Fruit fly (Drosophila melanogaster) whole organism, prepupa: ENCODE data around the gene Acsf3.

Experiments used
- Blimp-1 ChIP-seq: fragments of 200-800 bp; sonication (Bioruptor generic); optimal IDR thresholded peaks from 3 replicates; lab custom pipeline; 2017; ENCODE audit warnings: missing biosample characterization, missing genetic modification characterization, mild to moderate bottlenecking, moderate library complexity, missing genetic modification reagents
- CG11762 ChIP-seq: fragments of 200-800 bp; sonication (Bioruptor generic); optimal IDR thresholded peaks from 3 replicates; lab custom pipeline; 2016; ENCODE audit warnings: missing biosample characterization, missing genetic modification characterization; ENCODE audit not compliant: insufficient read depth
- CG11902 ChIP-seq: fragments of 200-800 bp; sonication (Bioruptor generic); optimal IDR thresholded peaks from 3 replicates; lab custom pipeline; 2016; ENCODE audit warnings: missing biosample characterization, missing genetic modification characterization
- CG15336 ChIP-seq: fragments of 200-800 bp; sonication (Bioruptor generic); IDR thresholded peaks from 2 replicates; pipeline ENCODE4 v1.3.6; 2022; ENCODE audit warnings: missing biosample characterization, missing genetic modification characterization
- CG1621 ChIP-seq: fragments of 200-800 bp; sonication (Bioruptor generic); optimal IDR thresholded peaks from 3 replicates; lab custom pipeline; 2018; ENCODE audit warnings: missing biosample characterization, mild to moderate bottlenecking, missing genetic modification characterization
- CG16779 ChIP-seq: fragments of 200-800 bp; sonication (Bioruptor generic); optimal IDR thresholded peaks from 3 replicates; lab custom pipeline; 2017; ENCODE audit warnings: missing biosample characterization, mild to moderate bottlenecking, missing genetic modification characterization
- CG3032 ChIP-seq: fragments of 200-800 bp; optimal IDR thresholded peaks from 2 replicates; lab custom pipeline; 2019; ENCODE audit warnings: missing biosample characterization, mild to moderate bottlenecking, missing genetic modification characterization, moderate library complexity
- CG31627 ChIP-seq: fragments of 200-800 bp; sonication (Bioruptor generic); optimal IDR thresholded peaks from 3 replicates; lab custom pipeline; 2016; ENCODE audit warnings: missing biosample characterization, missing genetic modification characterization
- CG32006 ChIP-seq: fragments of 200-800 bp; sonication (Bioruptor generic); optimal IDR thresholded peaks from 3 replicates; lab custom pipeline; 2017; ENCODE audit warnings: missing biosample characterization, mild to moderate bottlenecking, missing genetic modification characterization
- CG34406 ChIP-seq: fragments of 200-800 bp; sonication (Bioruptor generic); optimal IDR thresholded peaks from 3 replicates; lab custom pipeline; 2016; ENCODE audit warnings: missing biosample characterization, missing genetic modification characterization
- CG3919 ChIP-seq: fragments of 200-800 bp; sonication (Bioruptor generic); optimal IDR thresholded peaks from 3 replicates; lab custom pipeline; 2016; ENCODE audit warnings: missing biosample characterization, missing genetic modification characterization
- CG4318 ChIP-seq: fragments of 200-800 bp; sonication (Bioruptor generic); optimal IDR thresholded peaks from 3 replicates; lab custom pipeline; 2017; ENCODE audit warnings: missing biosample characterization, mild to moderate bottlenecking, missing genetic modification characterization
- CG6163 ChIP-seq: fragments of 200-800 bp; sonication (Bioruptor generic); IDR thresholded peaks from 3 replicates; pipeline ENCODE4 v1.3.6; 2022; ENCODE audit warnings: missing biosample characterization, missing genetic modification characterization
- CG6276 ChIP-seq: fragments of 200-800 bp; sonication (Bioruptor generic); optimal IDR thresholded peaks from 2 replicates; lab custom pipeline; 2017; ENCODE audit warnings: missing biosample characterization, mild to moderate bottlenecking, missing genetic modification characterization
- CG6792 ChIP-seq: fragments of 200-800 bp; sonication (Bioruptor generic); optimal IDR thresholded peaks from 3 replicates; lab custom pipeline; 2016; ENCODE audit warnings: missing biosample characterization, missing genetic modification characterization
- CG6808 ChIP-seq: fragments of 200-800 bp; sonication (Bioruptor generic); optimal IDR thresholded peaks from 3 replicates; lab custom pipeline; 2017; ENCODE audit warnings: missing biosample characterization, missing genetic modification characterization, mild to moderate bottlenecking, moderate library complexity, missing genetic modification reagents
- CG6854 ChIP-seq: fragments of 200-800 bp; sonication (Bioruptor generic); optimal IDR thresholded peaks from 2 replicates; lab custom pipeline; 2017; ENCODE audit warnings: missing biosample characterization, mild to moderate bottlenecking, missing genetic modification characterization
- CG8119 ChIP-seq: fragments of 200-800 bp; sonication (Bioruptor generic); IDR thresholded peaks from 3 replicates; pipeline ENCODE4 v1.3.6; 2022; ENCODE audit warnings: missing biosample characterization, missing genetic modification characterization
- CG8319 ChIP-seq: fragments of 200-800 bp; sonication (Bioruptor generic); optimal IDR thresholded peaks from 3 replicates; lab custom pipeline; 2016; ENCODE audit warnings: missing biosample characterization, missing genetic modification characterization
- CG8632 ChIP-seq: fragments of 200-800 bp; sonication (Bioruptor generic); optimal IDR thresholded peaks from 3 replicates; lab custom pipeline; 2016; ENCODE audit warnings: missing biosample characterization, missing genetic modification characterization
- CG9139 ChIP-seq: fragments of 200-800 bp; sonication (Bioruptor generic); optimal IDR thresholded peaks from 3 replicates; lab custom pipeline; 2017; ENCODE audit warnings: missing biosample characterization, mild to moderate bottlenecking, missing genetic modification characterization
- Eip75B ChIP-seq: fragments of 200-800 bp; sonication (Bioruptor generic); optimal IDR thresholded peaks from 3 replicates; lab custom pipeline; 2016; ENCODE audit warnings: missing biosample characterization, missing genetic modification characterization
- Eip78C ChIP-seq: fragments of 200-800 bp; sonication (Bioruptor generic); peaks from one replicate; lab custom pipeline; 2016; ENCODE audit warnings: missing biosample characterization, missing genetic modification characterization
- Ets21C ChIP-seq: fragments of 200-800 bp; sonication (Bioruptor generic); optimal IDR thresholded peaks from 3 replicates; lab custom pipeline; 2016; ENCODE audit warnings: missing biosample characterization, missing genetic modification characterization
- Ets96B ChIP-seq: fragments of 200-800 bp; optimal IDR thresholded peaks from 2 replicates; lab custom pipeline; 2019; ENCODE audit warnings: missing biosample characterization, mild to moderate bottlenecking, missing genetic modification characterization, moderate library complexity
- Gug ChIP-seq: fragments of 200-800 bp; sonication (Bioruptor generic); IDR thresholded peaks from 2 replicates; pipeline ENCODE4 v1.3.6; 2022; ENCODE audit warnings: missing biosample characterization, missing genetic modification characterization
- Hr38 ChIP-seq: sonication (Bioruptor generic); optimal IDR thresholded peaks from 2 replicates; lab custom pipeline; 2016; ENCODE audit warnings: missing biosample characterization, missing genetic modification characterization
- Hr39 ChIP-seq: fragments of 200-800 bp; sonication (Bioruptor generic); optimal IDR thresholded peaks from 2 replicates; lab custom pipeline; 2016; ENCODE audit warnings: missing biosample characterization, missing genetic modification characterization
- Hr4 ChIP-seq: fragments of 200-800 bp; sonication (Bioruptor generic); optimal IDR thresholded peaks from 3 replicates; lab custom pipeline; 2016; ENCODE audit warnings: missing biosample characterization, missing genetic modification characterization
- Lpt ChIP-seq: fragments of 200-800 bp; sonication (Bioruptor generic); optimal IDR thresholded peaks from 3 replicates; lab custom pipeline; 2016; ENCODE audit warnings: missing biosample characterization, missing genetic modification characterization
- Met ChIP-seq: fragments of 200-800 bp; sonication (Bioruptor generic); optimal IDR thresholded peaks from 3 replicates; lab custom pipeline; 2016; ENCODE audit warnings: missing biosample characterization, missing genetic modification characterization
- OdsH ChIP-seq: fragments of 200-800 bp; sonication (Bioruptor generic); optimal IDR thresholded peaks from 3 replicates; lab custom pipeline; 2016; ENCODE audit warnings: missing biosample characterization, missing genetic modification characterization
- Smox ChIP-seq: fragments of 200-800 bp; sonication (Bioruptor generic); optimal IDR thresholded peaks from 3 replicates; lab custom pipeline; 2016; ENCODE audit warnings: missing biosample characterization, missing genetic modification characterization
- Sox102F ChIP-seq: fragments of 200-800 bp; sonication (Bioruptor generic); optimal IDR thresholded peaks from 2 replicates; lab custom pipeline; 2016; ENCODE audit warnings: missing biosample characterization, mild to moderate bottlenecking, missing genetic modification characterization
- Sox15 ChIP-seq: fragments of 200-800 bp; sonication (Bioruptor generic); optimal IDR thresholded peaks from 3 replicates; lab custom pipeline; 2016; ENCODE audit warnings: missing biosample characterization, missing genetic modification characterization
- acj6 ChIP-seq: fragments of 200-800 bp; sonication (Bioruptor generic); optimal IDR thresholded peaks from 3 replicates; lab custom pipeline; 2016; ENCODE audit warnings: missing biosample characterization, missing genetic modification characterization
- dac ChIP-seq: fragments of 200-800 bp; sonication (Bioruptor generic); optimal IDR thresholded peaks from 2 replicates; lab custom pipeline; 2017; ENCODE audit warnings: missing biosample characterization, mild to moderate bottlenecking, missing genetic modification characterization
- dsx ChIP-seq: fragments of 200-800 bp; optimal IDR thresholded peaks from 3 replicates; lab custom pipeline; 2019; ENCODE audit warnings: missing biosample characterization, mild to moderate bottlenecking, missing genetic modification characterization, moderate library complexity; ENCODE audit not compliant: poor library complexity, severe bottlenecking
- eg ChIP-seq: fragments of 200-800 bp; sonication (Bioruptor generic); IDR thresholded peaks from 3 replicates; pipeline ENCODE4 v1.3.6; 2022; ENCODE audit warnings: missing biosample characterization, missing genetic modification characterization
- esn ChIP-seq: fragments of 200-800 bp; sonication (Bioruptor generic); optimal IDR thresholded peaks from 2 replicates; lab custom pipeline; 2016; ENCODE audit warnings: missing biosample characterization, mild to moderate bottlenecking, missing genetic modification characterization, moderate library complexity
- fd85E ChIP-seq: fragments of 200-800 bp; sonication (Bioruptor generic); optimal IDR thresholded peaks from 3 replicates; lab custom pipeline; 2016; ENCODE audit warnings: missing biosample characterization, missing genetic modification characterization
- fkh ChIP-seq: fragments of 200-800 bp; sonication (Bioruptor generic); optimal IDR thresholded peaks from 3 replicates; lab custom pipeline; 2017; ENCODE audit warnings: missing biosample characterization, mild to moderate bottlenecking, missing genetic modification characterization, moderate library complexity
- lz ChIP-seq: fragments of 200-800 bp; sonication (Bioruptor generic); optimal IDR thresholded peaks from 3 replicates; lab custom pipeline; 2016; ENCODE audit warnings: missing biosample characterization, missing genetic modification characterization
- net ChIP-seq: fragments of 200-800 bp; sonication (Bioruptor generic); optimal IDR thresholded peaks from 3 replicates; lab custom pipeline; 2016; ENCODE audit warnings: missing biosample characterization, missing genetic modification characterization
- pdm3 ChIP-seq: fragments of 200-800 bp; sonication (Bioruptor generic); optimal IDR thresholded peaks from 3 replicates; lab custom pipeline; 2016; ENCODE audit warnings: missing biosample characterization, missing genetic modification characterization
- salr ChIP-seq, 2 experiments: fragments of 200-800 bp; sonication (Bioruptor generic); optimal IDR thresholded peaks; 3 replicates each; lab custom pipeline; 2016 to 2018; ENCODE audit warnings: missing biosample characterization in 2 of 2, missing genetic modification characterization in 2 of 2, mild to moderate bottlenecking in 1 of 2
- ss ChIP-seq, 2 experiments: fragments of 200-800 bp; sonication (Bioruptor generic); optimal IDR thresholded peaks; 2 replicates in 1 of 2; 3 replicates in 1 of 2; lab custom pipeline; 2017 to 2018; ENCODE audit warnings: mild to moderate bottlenecking in 2 of 2, missing biosample characterization in 2 of 2, missing genetic modification characterization in 2 of 2, moderate library complexity in 1 of 2
- topi ChIP-seq: fragments of 200-800 bp; sonication (Bioruptor generic); optimal IDR thresholded peaks from 3 replicates; lab custom pipeline; 2016; ENCODE audit warnings: missing biosample characterization, missing genetic modification characterization
- vri ChIP-seq: fragments of 200-800 bp; sonication (Bioruptor generic); optimal IDR thresholded peaks from 3 replicates; lab custom pipeline; 2016; ENCODE audit warnings: missing biosample characterization, mild to moderate bottlenecking, missing genetic modification characterization

Acsf3 gene

DNA sequence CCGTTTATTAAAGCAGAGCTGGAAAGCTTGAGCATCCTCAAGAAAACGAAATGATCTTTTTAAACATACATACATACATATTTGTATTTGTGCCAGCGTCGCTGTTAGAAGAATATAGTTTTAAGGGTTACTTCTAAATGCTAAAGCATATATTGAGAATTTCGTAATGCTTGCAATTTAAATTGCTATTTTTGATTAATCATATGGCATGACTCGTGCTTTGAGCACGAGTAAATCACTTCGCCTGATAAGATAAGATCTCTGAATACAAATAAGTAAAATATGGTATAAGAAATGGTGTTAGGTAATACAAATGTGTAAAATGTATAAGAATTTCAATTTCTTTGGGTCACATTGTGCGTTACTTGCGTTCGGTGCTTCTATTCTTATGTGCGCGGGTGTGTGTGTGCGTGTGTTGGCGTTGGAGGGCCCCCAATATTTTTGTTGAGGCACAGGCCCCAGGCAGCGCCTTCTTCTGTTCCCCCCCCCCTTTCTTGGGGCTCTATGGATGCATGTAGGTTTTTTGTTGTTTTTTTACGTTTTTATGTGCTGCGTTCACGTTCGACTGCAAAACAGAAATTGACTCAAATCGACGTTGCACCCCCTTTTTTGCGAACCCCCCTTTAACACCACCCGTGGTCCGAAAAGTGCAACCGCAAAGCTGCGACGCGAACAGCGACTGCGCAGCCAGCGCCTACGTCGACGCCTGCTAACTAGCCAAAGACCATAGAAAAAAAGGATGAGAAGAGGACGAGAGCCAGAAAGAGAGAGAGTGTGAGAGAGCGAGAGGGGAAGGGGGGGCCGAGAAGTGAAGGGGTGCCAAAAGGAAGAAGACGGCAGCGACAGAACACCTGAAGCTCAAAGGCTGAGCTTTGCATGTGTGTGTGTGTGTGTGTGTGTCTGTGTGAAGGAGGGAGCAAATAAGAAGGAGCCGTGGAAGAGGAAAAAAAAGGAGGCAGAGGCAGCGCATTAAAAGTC is 27.2 kb upstream of the Acsf3 start:
- TF ChIP-seq CG8632 (GFP tag; lab: Kevin White, UChicago) = peak; percentile 69
- TF ChIP-seq CG11902 (GFP tag; lab: Kevin White, UChicago) = peak; percentile 42
- TF ChIP-seq CG3919 (GFP tag; lab: Kevin White, UChicago) = peak; percentile 71
- TF ChIP-seq Hr38 (GFP tag; lab: Kevin White, UChicago) = no peak
- TF ChIP-seq esn (GFP tag; lab: Kevin White, UChicago) = peak; percentile 89
- peak; percentile 81 for TF ChIP-seq OdsH
- TF ChIP-seq Sox102F (GFP tag; lab: Kevin White, UChicago) = peak; percentile 63
- peak; percentile 86 for TF ChIP-seq lz (GFP tag; lab: Kevin White, UChicago)
- peak; percentile 62 for TF ChIP-seq CG15336 (GFP tag; lab: Robert Waterston, UW)
- peak; percentile 69 for TF ChIP-seq net (GFP tag; lab: Kevin White, UChicago)
- TF ChIP-seq Smox = peak; percentile 84
- TF ChIP-seq CG9139 (GFP tag; lab: Kevin White, UChicago) = peak; percentile 44
- peak; percentile 79 for TF ChIP-seq CG4318 (GFP tag; lab: Kevin White, UChicago)
- peak; percentile 75 for TF ChIP-seq CG3032 (tag; lab: Kevin White, UChicago)
- TF ChIP-seq Eip75B = peak; percentile 83
- TF ChIP-seq topi (GFP tag; lab: Kevin White, UChicago) = peak; percentile 90
- peak; percentile 94 for TF ChIP-seq Eip78C (GFP tag; lab: Kevin White, UChicago)
- peak; percentile 75 for TF ChIP-seq vri (GFP tag; lab: Kevin White, UChicago)
- TF ChIP-seq CG34406 (GFP tag; lab: Kevin White, UChicago) = peak; percentile 62
- TF ChIP-seq salr (GFP tag; optimal IDR thresholded peaks at IDR 0.05; lab: Kevin White, UChicago) = peak; percentile 38 to 89
- no peak for TF ChIP-seq ss (GFP tag; optimal IDR thresholded peaks at IDR 0.05; lab: Kevin White, UChicago)
- TF ChIP-seq CG6792 (GFP tag; lab: Kevin White, UChicago) = peak; percentile 69
- peak; percentile 50 for TF ChIP-seq CG8319 (GFP tag; lab: Kevin White, UChicago)
- TF ChIP-seq Sox15 (GFP tag; lab: Kevin White, UChicago) = peak; percentile 77
- TF ChIP-seq CG6808 (GFP tag; lab: Kevin White, UChicago) = peak; percentile 87
- TF ChIP-seq CG6163 (GFP tag; lab: Robert Waterston, UW) = peak; percentile 86
- peak; percentile 53 for TF ChIP-seq CG16779
- TF ChIP-seq eg (GFP tag; lab: Robert Waterston, UW) = peak; percentile 82
- TF ChIP-seq fkh = no peak
- TF ChIP-seq Lpt (GFP tag; lab: Kevin White, UChicago) = peak; percentile 0
- peak; percentile 71 for TF ChIP-seq Ets21C (GFP tag; lab: Kevin White, UChicago)
- TF ChIP-seq Met (GFP tag; lab: Kevin White, UChicago) = peak; percentile 83
- TF ChIP-seq dac = peak; percentile 26
- TF ChIP-seq fd85E = peak; percentile 22
- TF ChIP-seq CG6854 (GFP tag; lab: Kevin White, UChicago) = no peak
- peak; percentile 84 for TF ChIP-seq pdm3 (GFP tag; lab: Kevin White, UChicago)
- TF ChIP-seq dsx (GFP tag; lab: Kevin White, UChicago) = peak; percentile 38
- peak; percentile 72 for TF ChIP-seq acj6 (GFP tag; lab: Kevin White, UChicago)
- peak; percentile 85 for TF ChIP-seq CG31627 (GFP tag; lab: Kevin White, UChicago)
- peak; percentile 56; the same call in 2 of the 3 replicates for TF ChIP-seq CG8119 (GFP tag; lab: Robert Waterston, UW)
- peak; percentile 27 for TF ChIP-seq CG1621 (tag; lab: Kevin White, UChicago)
- peak; percentile 76 for TF ChIP-seq Hr39 (GFP tag; lab: Kevin White, UChicago)
- peak; percentile 57 for TF ChIP-seq Ets96B (tag; lab: Kevin White, UChicago)
- TF ChIP-seq Gug = peak; percentile 65
- peak; percentile 78 for TF ChIP-seq CG11762 (GFP tag; lab: Kevin White, UChicago)
- peak; percentile 52 for TF ChIP-seq Blimp-1 (GFP tag; lab: Kevin White, UChicago)
- peak; percentile 88 for TF ChIP-seq CG6276
- peak; percentile 81 for TF ChIP-seq Hr4
- peak; percentile 94 for TF ChIP-seq CG32006
